Worm (Caenorhabditis elegans) whole organism, young adult: ENCODE measurements around the gene C24H11.1.

Experiments used
- B0261.1 ChIP-seq: sonication (generic microtip); optimal IDR thresholded peaks from 2 replicates; lab custom pipeline; 2016; ENCODE audit warnings: mild to moderate bottlenecking, missing genetic modification characterization, moderate library complexity, missing compliant biosample characterization
- ceh-91 ChIP-seq: fragments of 200-800 bp; sonication (Bioruptor generic); IDR thresholded peaks from 2 replicates; pipeline ENCODE4 v1.3.6; 2022; ENCODE audit warnings: missing genetic modification reagents, missing genetic modification characterization, missing compliant biosample characterization
- nfya-2 ChIP-seq: fragments of 200-800 bp; sonication (Bioruptor generic); IDR thresholded peaks from 2 replicates; pipeline ENCODE4 v1.3.6; 2022; ENCODE audit warnings: missing genetic modification reagents, missing genetic modification characterization, missing compliant biosample characterization
- unc-62 ChIP-seq: fragments of 150-350 bp; optimal IDR thresholded peaks from 2 replicates; lab custom pipeline; 2014; ENCODE audit warnings: missing biosample characterization, missing genetic modification reagents, missing genetic modification characterization
- ztf-3 ChIP-seq: fragments of 200-800 bp; sonication (Bioruptor generic); optimal IDR thresholded peaks from 2 replicates; lab custom pipeline; 2018; ENCODE audit warnings: mild to moderate bottlenecking, missing genetic modification characterization, missing compliant biosample characterization

ce11 chrIII:11836054-11836453, 48.6 kb downstream of the C24H11.1 start:
- TF ChIP-seq ztf-3 (GFP tag; lab: Kevin White, UChicago) (no peak), nfya-2 (GFP tag; lab: Robert Waterston, UW) (no peak), unc-62 (GFP tag; lab: Kevin White, UChicago) (no peak), B0261.1 (no peak), ceh-91 (no peak)
